Fruit fly (Drosophila melanogaster) whole organism, embryonic: Measurements from ENCODE around the gene CG34117.

Experiments used
- Antp ChIP-seq: fragments of 200-800 bp; sonication (Bioruptor generic); optimal IDR thresholded peaks from 3 replicates; lab custom pipeline; 2016; ENCODE audit warnings: missing biosample characterization, missing genetic modification characterization
- CG10366 ChIP-seq: fragments of 200-800 bp; sonication (Bioruptor generic); IDR thresholded peaks from 2 replicates; pipeline ENCODE4 v1.3.6; 2022; ENCODE audit warnings: missing biosample characterization, missing genetic modification characterization
- CG11085 ChIP-seq: fragments of 200-800 bp; sonication (Bioruptor generic); IDR thresholded peaks from 2 replicates; pipeline ENCODE4 v1.3.6; 2022; ENCODE audit warnings: missing biosample characterization, missing genetic modification characterization
- CG12219 ChIP-seq: fragments of 200-800 bp; sonication (Bioruptor generic); optimal IDR thresholded peaks from 3 replicates; lab custom pipeline; 2018; ENCODE audit warnings: missing biosample characterization, mild to moderate bottlenecking, missing genetic modification characterization
- CG13624 ChIP-seq: fragments of 200-800 bp; sonication (Bioruptor generic); optimal IDR thresholded peaks from 2 replicates; lab custom pipeline; 2016; ENCODE audit warnings: missing biosample characterization, missing genetic modification characterization
- CG15011 ChIP-seq: fragments of 200-800 bp; sonication (Bioruptor generic); optimal IDR thresholded peaks from 3 replicates; lab custom pipeline; 2018; ENCODE audit warnings: missing biosample characterization, mild to moderate bottlenecking, missing genetic modification characterization
- CG15073 ChIP-seq: fragments of 200-800 bp; sonication (Bioruptor generic); optimal IDR thresholded peaks from 2 replicates; lab custom pipeline; 2016; ENCODE audit warnings: missing biosample characterization, missing genetic modification characterization
- CG16779 ChIP-seq: fragments of 200-800 bp; sonication (Bioruptor generic); IDR thresholded peaks from 2 replicates; pipeline ENCODE4 v1.3.6; 2022; ENCODE audit warnings: missing biosample characterization, missing genetic modification characterization
- CG16813 ChIP-seq: fragments of 200-800 bp; sonication (Bioruptor generic); IDR thresholded peaks from 3 replicates; pipeline ENCODE4 v1.3.6; 2022; ENCODE audit warnings: missing biosample characterization, missing genetic modification characterization; ENCODE audit not compliant: partially characterized antibody
- CG16815 ChIP-seq: fragments of 200-800 bp; sonication (Bioruptor generic); optimal IDR thresholded peaks from 3 replicates; lab custom pipeline; 2017; ENCODE audit warnings: missing biosample characterization, mild to moderate bottlenecking, missing genetic modification characterization
- CG17328 ChIP-seq: fragments of 200-800 bp; sonication (Bioruptor generic); IDR thresholded peaks from 2 replicates; pipeline ENCODE4 v1.3.6; 2022; ENCODE audit warnings: missing biosample characterization, missing genetic modification characterization
- CG17802 ChIP-seq: fragments of 200-800 bp; sonication (Bioruptor generic); optimal IDR thresholded peaks from 2 replicates; lab custom pipeline; 2018; ENCODE audit warnings: missing biosample characterization, mild to moderate bottlenecking, missing genetic modification characterization, moderate library complexity
- CG1792 ChIP-seq: fragments of 200-800 bp; sonication (Bioruptor generic); optimal IDR thresholded peaks from 2 replicates; lab custom pipeline; 2016; ENCODE audit warnings: missing biosample characterization, missing genetic modification characterization
- CG42726 ChIP-seq: fragments of 200-800 bp; sonication (Bioruptor generic); IDR thresholded peaks from 2 replicates; pipeline ENCODE4 v1.3.6; 2022; ENCODE audit warnings: missing biosample characterization, missing genetic modification characterization; ENCODE audit not compliant: partially characterized antibody
- CG7745 ChIP-seq: fragments of 200-800 bp; sonication (Bioruptor generic); optimal IDR thresholded peaks from 2 replicates; lab custom pipeline; 2018; ENCODE audit warnings: missing biosample characterization, mild to moderate bottlenecking, missing genetic modification characterization, moderate library complexity
- CoRest ChIP-seq: fragments of 200-800 bp; sonication (Bioruptor generic); optimal IDR thresholded peaks from 3 replicates; lab custom pipeline; 2018; ENCODE audit warnings: missing biosample characterization, mild to moderate bottlenecking, missing genetic modification characterization, moderate library complexity
- D19B ChIP-seq: fragments of 200-800 bp; sonication (Bioruptor generic); optimal IDR thresholded peaks from 2 replicates; lab custom pipeline; 2017; ENCODE audit warnings: missing biosample characterization, mild to moderate bottlenecking, missing genetic modification characterization
- Dll ChIP-seq: fragments of 200-800 bp; sonication (Bioruptor generic); IDR thresholded peaks from 4 replicates; pipeline ENCODE4 v1.3.6; 2022; ENCODE audit warnings: missing biosample characterization, missing genetic modification characterization; ENCODE audit not compliant: partially characterized antibody
- Doc2 ChIP-seq: fragments of 200-800 bp; sonication (Bioruptor generic); IDR thresholded peaks from 2 replicates; pipeline ENCODE4 v1.3.6; 2022; ENCODE audit warnings: missing biosample characterization, missing genetic modification characterization
- Dref ChIP-seq: fragments of 200-800 bp; sonication (Bioruptor generic); IDR thresholded peaks from 2 replicates; pipeline ENCODE4 v1.3.6; 2022; ENCODE audit warnings: missing biosample characterization, missing genetic modification characterization
- Ets97D ChIP-seq: fragments of 200-800 bp; sonication (Bioruptor generic); optimal IDR thresholded peaks from 3 replicates; lab custom pipeline; 2016; ENCODE audit warnings: missing biosample characterization, missing genetic modification characterization
- Fer1 ChIP-seq: fragments of 200-800 bp; sonication (Bioruptor generic); optimal IDR thresholded peaks from 2 replicates; lab custom pipeline; 2017; ENCODE audit warnings: missing biosample characterization, mild to moderate bottlenecking, missing genetic modification characterization
- HmgZ ChIP-seq: fragments of 200-800 bp; sonication (Bioruptor generic); optimal IDR thresholded peaks from 2 replicates; lab custom pipeline; 2018; ENCODE audit warnings: missing biosample characterization, mild to moderate bottlenecking, missing genetic modification characterization
- MESR4 ChIP-seq: fragments of 200-800 bp; sonication (Bioruptor generic); optimal IDR thresholded peaks from 2 replicates; lab custom pipeline; 2018; ENCODE audit warnings: missing biosample characterization, mild to moderate bottlenecking, missing genetic modification characterization, moderate library complexity
- Poxn ChIP-seq: fragments of 200-800 bp; sonication (Bioruptor generic); IDR thresholded peaks from 2 replicates; pipeline ENCODE4 v1.3.6; 2022; ENCODE audit warnings: missing biosample characterization, missing genetic modification characterization
- Ptx1 ChIP-seq: fragments of 200-800 bp; sonication (Bioruptor generic); IDR thresholded peaks from 2 replicates; pipeline ENCODE4 v1.3.6; 2022; ENCODE audit warnings: missing biosample characterization, missing genetic modification characterization
- Xrp1 ChIP-seq: fragments of 200-800 bp; sonication (Bioruptor generic); IDR thresholded peaks from 2 replicates; pipeline ENCODE4 v1.3.6; 2022; ENCODE audit warnings: missing biosample characterization, missing genetic modification characterization
- abd-A ChIP-seq: fragments of 200-800 bp; sonication (Bioruptor generic); optimal IDR thresholded peaks from 3 replicates; lab custom pipeline; 2019; ENCODE audit warnings: missing biosample characterization, mild to moderate bottlenecking, missing genetic modification characterization, moderate library complexity
- az2 ChIP-seq: fragments of 200-800 bp; sonication (Bioruptor generic); optimal IDR thresholded peaks from 3 replicates; lab custom pipeline; 2016; ENCODE audit warnings: missing biosample characterization, missing genetic modification characterization
- bigmax ChIP-seq: fragments of 200-800 bp; sonication (Bioruptor generic); optimal IDR thresholded peaks from 2 replicates; lab custom pipeline; 2018; ENCODE audit warnings: missing biosample characterization, mild to moderate bottlenecking, missing genetic modification characterization
- caup ChIP-seq: fragments of 200-800 bp; sonication (Bioruptor generic); optimal IDR thresholded peaks from 3 replicates; lab custom pipeline; 2017; ENCODE audit warnings: missing biosample characterization, mild to moderate bottlenecking, missing genetic modification characterization, moderate library complexity; ENCODE audit not compliant: severe bottlenecking
- chinmo ChIP-seq: fragments of 200-800 bp; sonication (Bioruptor generic); IDR thresholded peaks from 4 replicates; pipeline ENCODE4 v1.3.6; 2022; ENCODE audit warnings: missing biosample characterization, missing genetic modification characterization; ENCODE audit not compliant: partially characterized antibody
- dan ChIP-seq: fragments of 200-800 bp; sonication (Bioruptor generic); IDR thresholded peaks from 2 replicates; pipeline ENCODE4 v1.3.6; 2022; ENCODE audit warnings: missing biosample characterization, missing genetic modification characterization
- en ChIP-seq: fragments of 200-800 bp; sonication (Bioruptor generic); optimal IDR thresholded peaks from 2 replicates; lab custom pipeline; 2016; ENCODE audit warnings: missing biosample characterization, missing genetic modification characterization
- eve ChIP-seq, 2 experiments: fragments of >200 bp; optimal IDR thresholded peaks; 2 replicates each; lab custom pipeline; 2017; ENCODE audit warnings: missing biosample characterization in 2 of 2, missing genetic modification characterization in 2 of 2
- gce ChIP-seq: fragments of 200-800 bp; sonication (Bioruptor generic); IDR thresholded peaks from 3 replicates; pipeline ENCODE4 v1.3.6; 2022; ENCODE audit warnings: missing biosample characterization, missing genetic modification characterization
- gsb ChIP-seq: fragments of 200-800 bp; sonication (Bioruptor generic); IDR thresholded peaks from 2 replicates; pipeline ENCODE4 v1.3.6; 2022; ENCODE audit warnings: missing biosample characterization, missing genetic modification characterization
- jigr1 ChIP-seq: fragments of 200-800 bp; sonication (Bioruptor generic); IDR thresholded peaks from 3 replicates; pipeline ENCODE4 v1.3.6; 2022; ENCODE audit warnings: missing biosample characterization, missing genetic modification characterization
- jumu ChIP-seq: fragments of 200-800 bp; sonication (Bioruptor generic); optimal IDR thresholded peaks from 3 replicates; lab custom pipeline; 2016; ENCODE audit warnings: missing biosample characterization, missing genetic modification characterization
- org-1 ChIP-seq: fragments of 200-800 bp; sonication (Bioruptor generic); optimal IDR thresholded peaks from 2 replicates; lab custom pipeline; 2017; ENCODE audit warnings: missing biosample characterization, missing genetic modification characterization
- pho ChIP-seq: fragments of 200-800 bp; sonication (Bioruptor generic); optimal IDR thresholded peaks from 2 replicates; lab custom pipeline; 2016; ENCODE audit warnings: missing biosample characterization, missing genetic modification characterization
- pros ChIP-seq: fragments of 200-800 bp; sonication (Bioruptor generic); optimal IDR thresholded peaks from 3 replicates; lab custom pipeline; 2019; ENCODE audit warnings: missing biosample characterization, mild to moderate bottlenecking, missing genetic modification characterization, moderate library complexity
- so ChIP-seq: fragments of 200-800 bp; sonication (Bioruptor generic); IDR thresholded peaks from 3 replicates; pipeline ENCODE4 v1.3.6; 2022; ENCODE audit warnings: missing biosample characterization, missing genetic modification characterization
- sug ChIP-seq: fragments of 200-800 bp; optimal IDR thresholded peaks from 2 replicates; lab custom pipeline; 2019; ENCODE audit warnings: missing biosample characterization, mild to moderate bottlenecking, missing genetic modification characterization, moderate library complexity
- tll ChIP-seq, 2 experiments: fragments of 200-800 bp in 1 of 2; fragments of >200 bp in 1 of 2; sonication (Bioruptor generic) in 1 of 2; optimal IDR thresholded peaks; 2 replicates each; lab custom pipeline; 2017 to 2019; ENCODE audit warnings: missing biosample characterization in 2 of 2, missing genetic modification characterization in 2 of 2, mild to moderate bottlenecking in 1 of 2, moderate library complexity in 1 of 2
- twi ChIP-seq: fragments of 200-800 bp; optimal IDR thresholded peaks from 2 replicates; lab custom pipeline; 2019; ENCODE audit warnings: missing biosample characterization, mild to moderate bottlenecking, missing genetic modification characterization, moderate library complexity
- unpg ChIP-seq: fragments of 200-800 bp; sonication (Bioruptor generic); optimal IDR thresholded peaks from 3 replicates; lab custom pipeline; 2018; ENCODE audit warnings: missing biosample characterization, mild to moderate bottlenecking, missing genetic modification characterization, moderate library complexity
- yki ChIP-seq: fragments of >200 bp; optimal IDR thresholded peaks from 3 replicates; lab custom pipeline; 2018
- z ChIP-seq: fragments of 200-800 bp; sonication (Bioruptor generic); IDR thresholded peaks from 3 replicates; pipeline ENCODE4 v1.3.6; 2022; ENCODE audit warnings: missing biosample characterization, missing genetic modification characterization
- zen2 ChIP-seq: fragments of 200-800 bp; sonication (Bioruptor generic); IDR thresholded peaks from 3 replicates; pipeline ENCODE4 v1.3.6; 2022; ENCODE audit warnings: missing biosample characterization, missing genetic modification characterization; ENCODE audit not compliant: partially characterized antibody
- zfh1 ChIP-seq: fragments of 200-800 bp; sonication (Bioruptor generic); IDR thresholded peaks from 3 replicates; pipeline ENCODE4 v1.3.6; 2022; ENCODE audit warnings: missing biosample characterization, missing genetic modification characterization

Gene CG34117

DNA sequence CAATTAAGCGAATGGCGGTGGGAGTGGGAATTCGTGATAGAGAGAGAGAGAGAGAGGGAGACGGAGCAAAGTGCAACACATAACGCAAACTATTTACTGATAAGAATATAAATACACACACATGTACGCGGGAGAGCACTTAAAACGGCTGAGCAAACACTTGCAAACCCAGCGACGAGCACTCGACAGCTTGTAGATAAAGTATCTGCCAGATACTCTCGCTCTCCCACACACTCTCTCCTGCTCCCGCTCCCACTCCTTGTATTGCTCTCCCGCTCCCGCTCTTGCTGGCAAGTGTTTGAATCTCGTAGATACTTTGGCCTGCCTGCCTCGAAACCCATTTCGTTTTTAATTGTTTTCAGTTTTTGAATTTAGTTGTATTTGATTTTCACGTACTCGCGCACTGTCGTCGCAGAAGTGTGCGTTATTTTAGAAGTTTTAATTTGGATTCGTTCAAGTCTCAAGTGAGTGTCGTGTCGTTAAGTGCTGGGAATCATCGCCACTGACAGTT lies 28.4 kb upstream of the CG34117 start (continued):
- TF ChIP-seq CG42726 (GFP tag; lab: Robert Waterston, UW): no peak
- peak; percentile 52 for TF ChIP-seq HmgZ (tag; lab: Kevin White, UChicago)
- no peak for TF ChIP-seq D19B (GFP tag; lab: Kevin White, UChicago)
- TF ChIP-seq Fer1 (GFP tag; lab: Kevin White, UChicago): peak; percentile 75
- peak; percentile 21 for TF ChIP-seq unpg (GFP tag; lab: Kevin White, UChicago)
- TF ChIP-seq CG15073 (GFP tag; lab: Kevin White, UChicago): no peak
- no peak for TF ChIP-seq eve (GFP tag; optimal IDR thresholded peaks at IDR 0.05; lab: Kevin White, UChicago)
- TF ChIP-seq pho (GFP tag; lab: Kevin White, UChicago): no peak
- TF ChIP-seq jumu (GFP tag; lab: Kevin White, UChicago): no peak
- TF ChIP-seq MESR4: no peak
- TF ChIP-seq en: no peak
- peak; percentile 27 for TF ChIP-seq CG12219 (GFP tag; lab: Kevin White, UChicago)
- peak; percentile 65 for TF ChIP-seq pros (GFP tag; lab: Kevin White, UChicago)
- no peak for TF ChIP-seq bigmax (GFP tag; lab: Kevin White, UChicago)
- no peak for TF ChIP-seq zfh1 (GFP tag; lab: Robert Waterston, UW)
- no peak for TF ChIP-seq Doc2
- TF ChIP-seq gce (GFP tag; lab: Robert Waterston, UW): peak; percentile 36; the same call in 1 of the 3 replicates
- peak; percentile 52 for TF ChIP-seq CG15011 (GFP tag; lab: Kevin White, UChicago)
- peak; percentile 6; the same call in 1 of the 2 replicates for TF ChIP-seq gsb
- TF ChIP-seq CG10366 (GFP tag; lab: Robert Waterston, UW): no peak
- TF ChIP-seq CG16779 (GFP tag; lab: Robert Waterston, UW): 0 out of 2 replicates have a peak, but pooled peaks have one; percentile 30
- TF ChIP-seq Ets97D (GFP tag; lab: Kevin White, UChicago): no peak
- peak; percentile 61; the same call in 1 of the 3 replicates for TF ChIP-seq so (GFP tag; lab: Robert Waterston, UW)
- TF ChIP-seq CoRest (tag; lab: Kevin White, UChicago): no peak
- TF ChIP-seq az2 (GFP tag; lab: Kevin White, UChicago): no peak
- TF ChIP-seq tll (GFP tag; optimal IDR thresholded peaks at IDR 0.05; lab: Kevin White, UChicago): peak in 1 of 2 experiments; percentile 24
- TF ChIP-seq Ptx1 (GFP tag; lab: Robert Waterston, UW): no peak
- peak; percentile 63; the same call in 2 of the 3 replicates for TF ChIP-seq z (GFP tag; lab: Robert Waterston, UW)
- TF ChIP-seq yki (lab: Kevin White, UChicago): peak; percentile 97
- TF ChIP-seq sug (tag; lab: Kevin White, UChicago): peak; percentile 39
- no peak for TF ChIP-seq jigr1 (GFP tag; lab: Robert Waterston, UW)
- no peak for TF ChIP-seq Dref (GFP tag; lab: Robert Waterston, UW)
- TF ChIP-seq CG17802: no peak
- no peak for TF ChIP-seq CG11085 (GFP tag; lab: Robert Waterston, UW)
- TF ChIP-seq zen2 (GFP tag; lab: Robert Waterston, UW): peak; percentile 47
- TF ChIP-seq CG7745: peak; percentile 11
- peak; percentile 98 for TF ChIP-seq chinmo (GFP tag; lab: Robert Waterston, UW)
- TF ChIP-seq CG17328: no peak
- peak; percentile 51 for TF ChIP-seq org-1 (GFP tag; lab: Kevin White, UChicago)
- TF ChIP-seq Poxn: no peak
- TF ChIP-seq Dll: peak; percentile 51; the same call in 3 of the 4 replicates
- TF ChIP-seq dan (GFP tag; lab: Robert Waterston, UW): no peak
- TF ChIP-seq CG16815: no peak
- TF ChIP-seq CG13624 (GFP tag; lab: Kevin White, UChicago): no peak
- peak; percentile 60 for TF ChIP-seq Xrp1 (GFP tag; lab: Robert Waterston, UW)
- TF ChIP-seq abd-A (tag; lab: Kevin White, UChicago): peak; percentile 58
- no peak for TF ChIP-seq CG1792 (GFP tag; lab: Kevin White, UChicago)
- TF ChIP-seq twi (tag; lab: Kevin White, UChicago): peak; percentile 38
- peak; percentile 69 for TF ChIP-seq caup (GFP tag; lab: Kevin White, UChicago)
- no peak for TF ChIP-seq CG16813 (GFP tag; lab: Robert Waterston, UW)
- TF ChIP-seq Antp (GFP tag; lab: Kevin White, UChicago): no peak
